Worm (Caenorhabditis elegans): Measurements from ENCODE around the gene daf-15.
A peak's percentile ranks its signal among the peaks of the same experiment; 100 is the strongest.

The daf-15 gene

DNA sequence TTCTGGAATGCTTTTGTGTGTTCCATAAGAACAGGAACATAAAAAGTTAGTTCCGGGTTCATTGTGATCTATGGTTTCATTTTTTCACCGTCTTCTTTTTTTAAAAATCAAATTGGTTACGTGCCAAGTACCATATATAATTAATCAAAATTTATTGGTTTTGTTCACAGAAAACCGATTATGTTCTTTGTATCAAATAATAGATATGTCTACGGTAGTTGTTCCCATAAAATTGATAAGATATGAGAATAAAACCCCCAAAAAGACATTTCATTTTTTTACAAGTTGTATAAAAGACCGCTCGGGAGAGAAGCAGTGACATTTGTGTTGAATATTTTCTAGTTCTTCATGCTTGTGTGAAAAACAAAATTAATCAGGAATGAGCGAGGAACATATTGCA is 4.9 kb upstream of the daf-15 start, which contains the start of gene C10C5.5:
C10C5.5 (plus strand) TSS at position 301 of the 400 bp plus-strand sequence.
- no peak for TF ChIP-seq gmeb-1 (tag; optimal IDR thresholded peaks at IDR 0.05)
- TF ChIP-seq elt-1 (tag; optimal IDR thresholded peaks at IDR 0.05), result no peak
- no peak for TF ChIP-seq sem-4 (tag; optimal IDR thresholded peaks at IDR 0.05)
- TF ChIP-seq mab-5 (tag; optimal IDR thresholded peaks at IDR 0.05), result no peak
- TF ChIP-seq peb-1 (tag; optimal IDR thresholded peaks at IDR 0.05), result no peak

ce11 chrIV:9384826-9385225 is 1.2 kb upstream of the daf-15 start, which contains the start of gene C10C5.7:
C10C5.7 (plus strand) TSS chrIV:9385126.
- TF ChIP-seq lsy-2 (tag; optimal IDR thresholded peaks at IDR 0.05), result no peak
- TF ChIP-seq nhr-10 (tag; optimal IDR thresholded peaks at IDR 0.05), result no peak
- TF ChIP-seq fos-1 (tag; optimal IDR thresholded peaks at IDR 0.05), result no peak

ce11 chrIV:9396118-9396517 is 10.1 kb downstream of the daf-15 start, which contains the start of gene col-121:
col-121 (minus strand) TSS chrIV:9396218.
- TF ChIP-seq lin-39 (tag; optimal IDR thresholded peaks at IDR 0.05) (no peak), C34F6.9 (tag; optimal IDR thresholded peaks at IDR 0.05) (no peak), ceh-16 (tag; optimal IDR thresholded peaks at IDR 0.05) (no peak), nhr-25 (tag; optimal IDR thresholded peaks at IDR 0.05) (no peak), ztf-4 (tag; optimal IDR thresholded peaks at IDR 0.05) (no peak), aly-2 (tag; optimal IDR thresholded peaks at IDR 0.05) (no peak), snpc-4 (tag; optimal IDR thresholded peaks at IDR 0.05) (no peak), egl-27 (tag; optimal IDR thresholded peaks at IDR 0.05) (no peak)

DNA sequence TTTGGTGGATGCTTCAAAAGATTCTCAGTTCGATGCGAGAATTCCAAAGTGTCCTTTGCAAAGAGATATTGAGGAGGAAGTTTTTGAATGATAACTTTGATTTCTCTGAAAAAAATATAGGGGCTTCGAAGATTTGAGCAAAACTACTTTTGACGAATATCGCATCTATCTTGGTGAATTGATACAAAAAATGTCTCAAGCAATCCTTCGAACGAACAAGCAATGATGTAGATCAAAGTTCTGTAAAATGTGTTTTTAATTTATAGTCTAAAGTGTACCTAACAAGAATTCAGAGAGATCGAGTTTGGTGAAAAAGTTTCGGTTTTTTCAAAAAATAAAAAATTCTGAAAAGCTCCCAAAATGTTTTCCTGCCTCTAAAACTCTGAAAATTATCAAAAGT is 11.3 kb downstream of the daf-15 start, which contains the start of gene F56D5.3:
F56D5.3 (plus strand) TSS at position 301 of the 400 bp plus-strand sequence.
- no peak for TF ChIP-seq F13H6.1 (tag; optimal IDR thresholded peaks at IDR 0.05)
- TF ChIP-seq nhr-23 (tag; optimal IDR thresholded peaks at IDR 0.05), result no peak
- TF ChIP-seq nhr-11 (tag; optimal IDR thresholded peaks at IDR 0.05), result no peak
- TF ChIP-seq nhr-25 (tag; optimal IDR thresholded peaks at IDR 0.05), result no peak
- no peak for TF ChIP-seq ztf-1 (GFP tag; conservative IDR thresholded peaks at IDR 0.05)
- TF ChIP-seq peb-1 (tag; optimal IDR thresholded peaks at IDR 0.05), result no peak
- TF ChIP-seq elt-3 (tag; optimal IDR thresholded peaks at IDR 0.05), result no peak
- no peak for TF ChIP-seq lin-39 (tag; optimal IDR thresholded peaks at IDR 0.05)
- TF ChIP-seq nhr-6 (tag; optimal IDR thresholded peaks at IDR 0.05), result no peak
- no peak for TF ChIP-seq sma-3 (GFP tag; optimal IDR thresholded peaks at IDR 0.05)
- no peak for TF ChIP-seq aly-2 (tag; optimal IDR thresholded peaks at IDR 0.05)
- no peak for TF ChIP-seq C34F6.9 (tag; optimal IDR thresholded peaks at IDR 0.05)
- TF ChIP-seq blmp-1 (tag; optimal IDR thresholded peaks at IDR 0.05; ENCODE audit: insufficient read depth), result no peak

ce11 chrIV:9398512-9398911 is 12.5 kb downstream of the daf-15 start, which contains the start of gene F56D5.2:
F56D5.2 (minus strand) TSS chrIV:9398612.
- TF ChIP-seq sem-4 (tag; optimal IDR thresholded peaks at IDR 0.05) (no peak), zag-1 (tag; optimal IDR thresholded peaks at IDR 0.05) (no peak), ztf-4 (tag; optimal IDR thresholded peaks at IDR 0.05) (no peak), nhr-11 (tag; optimal IDR thresholded peaks at IDR 0.05) (no peak), alr-1 (tag; optimal IDR thresholded peaks at IDR 0.05) (no peak), fos-1 (tag; optimal IDR thresholded peaks at IDR 0.05) (no peak), mab-5 (tag; optimal IDR thresholded peaks at IDR 0.05) (no peak), nhr-10 (tag; optimal IDR thresholded peaks at IDR 0.05) (no peak), aly-2 (tag; optimal IDR thresholded peaks at IDR 0.05) (no peak), nhr-25 (tag; optimal IDR thresholded peaks at IDR 0.05) (no peak), skn-1 (tag; optimal IDR thresholded peaks at IDR 0.05) (no peak), snpc-4 (tag; optimal IDR thresholded peaks at IDR 0.05) (no peak), ztf-1 (GFP tag; conservative IDR thresholded peaks at IDR 0.05) (no peak), unc-55 (GFP tag; optimal IDR thresholded peaks at IDR 0.05) (no peak), ZK546.5 (tag; optimal IDR thresholded peaks at IDR 0.05) (no peak), sma-3 (GFP tag; optimal IDR thresholded peaks at IDR 0.05) (no peak)

- TF ChIP-seq nhr-25 (tag; optimal IDR thresholded peaks at IDR 0.05) (no peak), aly-2 (tag; optimal IDR thresholded peaks at IDR 0.05) (no peak), ama-1 (optimal IDR thresholded peaks at IDR 0.05) (no peak), ZK546.5 (tag; optimal IDR thresholded peaks at IDR 0.05) (no peak), sma-3 (GFP tag; optimal IDR thresholded peaks at IDR 0.05) (no peak), nhr-129 (tag; optimal IDR thresholded peaks at IDR 0.05) (no peak), C34F6.9 (tag; optimal IDR thresholded peaks at IDR 0.05) (no peak), nhr-10 (tag; optimal IDR thresholded peaks at IDR 0.05) (no peak), fos-1 (tag; optimal IDR thresholded peaks at IDR 0.05) (peak; percentile 73), ceh-16 (tag; optimal IDR thresholded peaks at IDR 0.05) (no peak), nhr-23 (tag; optimal IDR thresholded peaks at IDR 0.05) (no peak), blmp-1 (tag; optimal IDR thresholded peaks at IDR 0.05; ENCODE audit: insufficient read depth) (no peak), ztf-1 (GFP tag; conservative IDR thresholded peaks at IDR 0.05) (no peak), lin-11 (tag; optimal IDR thresholded peaks at IDR 0.05) (no peak), lsy-2 (tag; optimal IDR thresholded peaks at IDR 0.05) (no peak), dmd-4 (tag; optimal IDR thresholded peaks at IDR 0.05) (no peak), sma-9 (GFP tag; optimal IDR thresholded peaks at IDR 0.05) (peak; percentile 34), sma-9 (tag; optimal IDR thresholded peaks at IDR 0.05) (no peak), F13H6.1 (tag; optimal IDR thresholded peaks at IDR 0.05) (no peak), peb-1 (tag; optimal IDR thresholded peaks at IDR 0.05) (no peak), mbf-1 (tag; optimal IDR thresholded peaks at IDR 0.05) (no peak), nhr-21 (tag; optimal IDR thresholded peaks at IDR 0.05) (no peak), gmeb-1 (tag; optimal IDR thresholded peaks at IDR 0.05) (peak; percentile 9), lin-13 (GFP tag; optimal IDR thresholded peaks at IDR 0.05) (no peak), alr-1 (tag; optimal IDR thresholded peaks at IDR 0.05) (no peak), mdl-1 (tag; optimal IDR thresholded peaks at IDR 0.05) (no peak)
Measured at ce11 chrIV:9401715-9402114, 15.7 kb downstream of the daf-15 start, which contains the start of gene F56D5.6. F56D5.6 (plus strand) TSS chrIV:9401922.

Measured in whole organism, L2 larva.